Worm (Caenorhabditis elegans) whole organism, L3 larva: ENCODE results near the gene F11G11.14.

ENCODE experiments used
- R02D3.7 ChIP-seq: fragments of 150-350 bp; optimal IDR thresholded peaks from 2 replicates; lab custom pipeline; 2014; ENCODE audit warnings: missing biosample characterization, missing genetic modification characterization
- ZK546.5 ChIP-seq: sonication (generic microtip); optimal IDR thresholded peaks from 2 replicates; lab custom pipeline; 2017; ENCODE audit warnings: missing biosample characterization, missing genetic modification characterization
- aly-2 ChIP-seq: fragments of 150-350 bp; optimal IDR thresholded peaks from 2 replicates; lab custom pipeline; 2014; ENCODE audit warnings: missing biosample characterization, missing genetic modification characterization
- ama-1 ChIP-seq: fragments of 150-350 bp; optimal IDR thresholded peaks from 2 replicates; lab custom pipeline; 2018
- ceh-16 ChIP-seq: sonication (generic microtip); optimal IDR thresholded peaks from 2 replicates; lab custom pipeline; 2017; ENCODE audit warnings: missing biosample characterization, missing genetic modification characterization
- ceh-28 ChIP-seq: fragments of 150-350 bp; optimal IDR thresholded peaks from 2 replicates; lab custom pipeline; 2014; ENCODE audit warnings: missing biosample characterization, missing genetic modification reagents, missing genetic modification characterization
- ceh-82 ChIP-seq: fragments of 150-350 bp; optimal IDR thresholded peaks from 2 replicates; lab custom pipeline; 2014; ENCODE audit warnings: missing biosample characterization, missing genetic modification characterization
- ceh-9 ChIP-seq: sonication (generic microtip); optimal IDR thresholded peaks from 2 replicates; lab custom pipeline; 2018; ENCODE audit warnings: missing biosample characterization, missing genetic modification characterization
- egl-27 ChIP-seq: sonication (generic microtip); optimal IDR thresholded peaks from 4 replicates; lab custom pipeline; 2017; ENCODE audit warnings: missing biosample characterization, missing genetic modification reagents, missing genetic modification characterization
- egl-5 ChIP-seq: fragments of 150-350 bp; optimal IDR thresholded peaks from 2 replicates; lab custom pipeline; 2017; ENCODE audit warnings: missing biosample characterization, missing genetic modification reagents, missing genetic modification characterization, inconsistent platforms
- elt-1 ChIP-seq: fragments of 150-350 bp; optimal IDR thresholded peaks from 2 replicates; lab custom pipeline; 2014; ENCODE audit warnings: missing biosample characterization, missing genetic modification characterization
- elt-2 ChIP-seq: sonication (generic microtip); optimal IDR thresholded peaks from 2 replicates; lab custom pipeline; 2016; ENCODE audit warnings: missing genetic modification reagents, mild to moderate bottlenecking, missing genetic modification characterization, missing compliant biosample characterization
- elt-3 ChIP-seq, 3 experiments: fragments of 150-350 bp in 1 of 3; sonication (generic microtip) in 2 of 3; optimal IDR thresholded peaks; 2 replicates in 2 of 3; 4 replicates in 1 of 3; lab custom pipeline; 2014 to 2017; ENCODE audit warnings: missing biosample characterization in 3 of 3, missing genetic modification characterization in 3 of 3
- eor-1 ChIP-seq, 2 experiments: fragments of 150-350 bp; optimal IDR thresholded peaks; 2 replicates each; lab custom pipeline; 2014 to 2018; ENCODE audit warnings: missing biosample characterization in 2 of 2, missing genetic modification characterization in 2 of 2
- fkh-10 ChIP-seq: sonication (generic microtip); optimal IDR thresholded peaks from 2 replicates; lab custom pipeline; 2017; ENCODE audit warnings: missing biosample characterization, missing genetic modification reagents, missing genetic modification characterization
- fkh-2 ChIP-seq: fragments of 150-350 bp; optimal IDR thresholded peaks from 2 replicates; lab custom pipeline; 2014; ENCODE audit warnings: missing biosample characterization, missing genetic modification reagents, missing genetic modification characterization
- fos-1 ChIP-seq: fragments of 150-350 bp; optimal IDR thresholded peaks from 2 replicates; lab custom pipeline; 2014; ENCODE audit warnings: missing biosample characterization, missing genetic modification characterization
- hmg-11 ChIP-seq: sonication (generic microtip); optimal IDR thresholded peaks from 2 replicates; lab custom pipeline; 2016; ENCODE audit warnings: missing genetic modification characterization, missing compliant biosample characterization
- jun-1 ChIP-seq: fragments of 150-350 bp; optimal IDR thresholded peaks from 2 replicates; lab custom pipeline; 2014; ENCODE audit warnings: missing biosample characterization, missing genetic modification reagents, missing genetic modification characterization
- lin-15B ChIP-seq: fragments of 150-350 bp; optimal IDR thresholded peaks from 2 replicates; lab custom pipeline; 2014; ENCODE audit warnings: missing biosample characterization, missing genetic modification characterization
- lsy-12 ChIP-seq: sonication (generic microtip); optimal IDR thresholded peaks from 2 replicates; lab custom pipeline; 2016; ENCODE audit warnings: mild to moderate bottlenecking, missing genetic modification characterization, missing compliant biosample characterization
- mdl-1 ChIP-seq: fragments of 150-350 bp; optimal IDR thresholded peaks from 2 replicates; lab custom pipeline; 2014; ENCODE audit warnings: missing biosample characterization, missing genetic modification characterization
- mml-1 ChIP-seq: fragments of 150-350 bp; sonication (generic microtip); optimal IDR thresholded peaks from 3 replicates; lab custom pipeline; 2014; ENCODE audit warnings: missing biosample characterization, missing genetic modification characterization
- nhr-11 ChIP-seq: fragments of 150-350 bp; optimal IDR thresholded peaks from 2 replicates; lab custom pipeline; 2014; ENCODE audit warnings: missing biosample characterization, missing genetic modification characterization
- nhr-12 ChIP-seq: fragments of 150-350 bp; optimal IDR thresholded peaks from 2 replicates; lab custom pipeline; 2014; ENCODE audit warnings: missing biosample characterization, missing genetic modification characterization
- nhr-23 ChIP-seq: fragments of 150-350 bp; optimal IDR thresholded peaks from 2 replicates; lab custom pipeline; 2014; ENCODE audit warnings: missing biosample characterization, missing genetic modification reagents, missing genetic modification characterization
- nhr-25 ChIP-seq: sonication (generic microtip); optimal IDR thresholded peaks from 2 replicates; lab custom pipeline; 2017; ENCODE audit warnings: missing biosample characterization, missing genetic modification characterization
- nhr-28 ChIP-seq: fragments of 150-350 bp; optimal IDR thresholded peaks from 2 replicates; lab custom pipeline; 2014; ENCODE audit warnings: missing biosample characterization, missing genetic modification characterization
- nhr-43 ChIP-seq: sonication (generic microtip); optimal IDR thresholded peaks from 2 replicates; lab custom pipeline; 2016; ENCODE audit warnings: mild to moderate bottlenecking, missing genetic modification characterization, missing compliant biosample characterization; ENCODE audit not compliant: poor library complexity, severe bottlenecking
- nhr-77 ChIP-seq: fragments of 150-350 bp; optimal IDR thresholded peaks from 2 replicates; lab custom pipeline; 2014; ENCODE audit warnings: missing biosample characterization, missing genetic modification characterization
- pha-4 ChIP-seq: fragments of 150-350 bp; optimal IDR thresholded peaks from 2 replicates; lab custom pipeline; 2014; ENCODE audit warnings: missing biosample characterization, missing genetic modification reagents, missing genetic modification characterization
- pqm-1 ChIP-seq: fragments of 150-350 bp; optimal IDR thresholded peaks from 2 replicates; lab custom pipeline; 2017; ENCODE audit warnings: missing biosample characterization, missing genetic modification characterization, inconsistent platforms
- sea-2 ChIP-seq: fragments of 150-350 bp; sonication (generic microtip); optimal IDR thresholded peaks from 4 replicates; lab custom pipeline; 2014; ENCODE audit warnings: missing biosample characterization, missing genetic modification reagents, missing genetic modification characterization
- skn-1 ChIP-seq: fragments of 150-350 bp; optimal IDR thresholded peaks from 2 replicates; lab custom pipeline; 2014; ENCODE audit warnings: missing biosample characterization, missing genetic modification characterization
- snpc-4 ChIP-seq: fragments of 150-350 bp; optimal IDR thresholded peaks from 2 replicates; lab custom pipeline; 2014; ENCODE audit warnings: missing biosample characterization, missing genetic modification characterization
- tbx-2 ChIP-seq: sonication (generic microtip); optimal IDR thresholded peaks from 2 replicates; lab custom pipeline; 2016; ENCODE audit warnings: mild to moderate bottlenecking, missing genetic modification characterization, missing compliant biosample characterization
- unc-62 ChIP-seq: fragments of 150-350 bp; sonication (generic microtip); optimal IDR thresholded peaks from 4 replicates; lab custom pipeline; 2014; ENCODE audit warnings: missing biosample characterization, missing genetic modification reagents, missing genetic modification characterization

The F11G11.14 gene

ce11 chrII:4863357-4863756 lies at the start of gene F11G11.14, which contains the start of gene mpst-4:
Gene F11G11.14, plus strand, starts transcription at chrII:4863681.
Gene mpst-4, minus strand, starts transcription at chrII:4863457.
- TF ChIP-seq egl-27, result no peak
- TF ChIP-seq nhr-11 (tag; lab: Kevin White, UChicago), result no peak
- no peak for TF ChIP-seq hmg-11 (tag; lab: Kevin White, UChicago)
- TF ChIP-seq snpc-4 (tag; lab: Kevin White, UChicago), result no peak
- no peak for TF ChIP-seq ama-1 (lab: Kevin White, UChicago)
- TF ChIP-seq ceh-82 (tag; lab: Kevin White, UChicago), result no peak
- TF ChIP-seq nhr-77, result no peak
- no peak for TF ChIP-seq pqm-1
- no peak for TF ChIP-seq sea-2 (GFP tag; lab: Kevin White, UChicago)
- no peak for TF ChIP-seq elt-3 (tag; optimal IDR thresholded peaks at IDR 0.05; lab: Kevin White, UChicago)
- no peak for TF ChIP-seq lsy-12 (tag; lab: Kevin White, UChicago)
- no peak for TF ChIP-seq tbx-2
- no peak for TF ChIP-seq lin-15B
- TF ChIP-seq ZK546.5 (tag; lab: Kevin White, UChicago), result no peak
- no peak for TF ChIP-seq ceh-9 (tag; lab: Kevin White, UChicago)
- no peak for TF ChIP-seq pha-4
- TF ChIP-seq eor-1 (tag; optimal IDR thresholded peaks at IDR 0.05; lab: Kevin White, UChicago), result no peak
- TF ChIP-seq fkh-2 (tag; lab: Kevin White, UChicago), result no peak
- TF ChIP-seq mdl-1 (tag; lab: Kevin White, UChicago), result no peak
- no peak for TF ChIP-seq mml-1 (tag; lab: Kevin White, UChicago)

DNA sequence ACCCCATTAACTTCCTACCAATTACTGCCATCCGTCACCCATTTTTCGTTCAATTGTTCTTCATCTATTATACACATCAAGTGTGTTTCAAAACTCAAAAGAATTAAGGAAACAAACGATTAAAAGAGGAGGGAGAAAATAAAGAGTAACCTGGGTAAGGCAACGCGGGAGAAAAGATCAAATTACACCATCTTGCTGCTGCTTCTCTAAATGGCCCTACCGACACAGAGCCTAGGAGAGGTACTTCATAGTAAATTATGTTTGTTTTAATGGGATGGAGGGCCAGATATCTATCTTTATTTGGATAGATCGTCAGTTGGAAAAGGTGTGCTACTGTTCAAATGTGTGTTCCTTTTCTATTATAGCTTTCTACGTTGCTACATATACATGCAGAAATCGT lies 48.1 kb upstream of the F11G11.14 start:
- TF ChIP-seq ceh-28 (tag; lab: Kevin White, UChicago), result no peak
- TF ChIP-seq, all 47 proteins: peak for 0

ce11 chrII:4818780-4819179 lies 44.7 kb upstream of the F11G11.14 start:
- TF ChIP-seq fkh-2 (tag; lab: Kevin White, UChicago), result no peak
- TF ChIP-seq nhr-12 (tag; lab: Kevin White, UChicago), result no peak
- no peak for TF ChIP-seq egl-5
- no peak for TF ChIP-seq nhr-77
- no peak for TF ChIP-seq elt-3 (tag; optimal IDR thresholded peaks at IDR 0.05; lab: Kevin White, UChicago)
- no peak for TF ChIP-seq ceh-9 (tag; lab: Kevin White, UChicago)
- no peak for TF ChIP-seq aly-2 (tag; lab: Kevin White, UChicago)
- no peak for TF ChIP-seq pqm-1
- TF ChIP-seq pha-4, result no peak
- TF ChIP-seq nhr-23, result no peak
- TF ChIP-seq hmg-11 (tag; lab: Kevin White, UChicago), result no peak
- TF ChIP-seq R02D3.7 (tag; lab: Kevin White, UChicago), result no peak
- TF ChIP-seq unc-62 (GFP tag; lab: Kevin White, UChicago), result no peak
- TF ChIP-seq nhr-25 (tag; lab: Kevin White, UChicago), result no peak
- TF ChIP-seq ceh-16, result no peak
- no peak for TF ChIP-seq egl-27
- TF ChIP-seq, all 47 proteins: peak for 0

DNA sequence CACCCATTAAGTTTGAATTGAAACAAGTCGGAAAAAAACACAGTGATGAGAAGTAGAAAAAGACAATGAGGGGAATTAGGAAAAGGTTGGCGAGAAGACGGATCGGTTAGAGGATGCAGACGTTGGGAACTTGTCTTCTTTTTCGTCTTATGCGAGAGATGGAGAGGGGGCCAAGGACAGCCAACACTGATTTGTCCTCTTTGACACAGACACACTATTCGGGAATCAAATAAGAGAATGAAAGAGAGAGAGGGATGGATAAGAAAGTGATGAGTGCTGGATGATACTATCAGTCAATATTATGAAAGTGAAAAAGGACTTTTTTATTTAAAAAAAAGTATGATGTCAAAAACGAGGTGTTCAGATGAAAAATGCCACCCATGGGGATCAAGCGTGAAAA lies 41.7 kb upstream of the F11G11.14 start, which contains the start of gene lact-5:
Gene lact-5 (minus strand): TSS at position 1 of the 400 bp plus-strand sequence.
- TF ChIP-seq R02D3.7 (tag; lab: Kevin White, UChicago) (no peak), nhr-28 (tag; lab: Kevin White, UChicago) (no peak), elt-2 (tag; lab: Kevin White, UChicago) (no peak), fkh-2 (tag; lab: Kevin White, UChicago) (no peak), egl-5 (no peak), nhr-43 (tag; lab: Kevin White, UChicago) (peak; percentile 16), lsy-12 (tag; lab: Kevin White, UChicago) (no peak), aly-2 (tag; lab: Kevin White, UChicago) (no peak), ama-1 (lab: Kevin White, UChicago) (no peak), skn-1 (no peak), nhr-77 (no peak), nhr-25 (tag; lab: Kevin White, UChicago) (peak; percentile 43), elt-3 (tag; optimal IDR thresholded peaks at IDR 0.05; lab: Kevin White, UChicago) (peak in 1 of 3 experiments; percentile 10), nhr-23 (peak; percentile 66), fkh-10 (GFP tag; lab: Kevin White, UChicago) (no peak), jun-1 (tag; lab: Kevin White, UChicago) (no peak), nhr-12 (tag; lab: Kevin White, UChicago) (no peak), elt-1 (no peak), mml-1 (tag; lab: Kevin White, UChicago) (no peak), fos-1 (no peak)
